Worm (Caenorhabditis elegans) whole organism, L3 larva: ENCODE data around the gene EEED8.2.

Source experiments
- R02D3.7 ChIP-seq: fragments of 150-350 bp; optimal IDR thresholded peaks from 2 replicates; lab custom pipeline; 2014; ENCODE audit warnings: missing biosample characterization, missing genetic modification characterization
- ZK546.5 ChIP-seq: sonication (generic microtip); optimal IDR thresholded peaks from 2 replicates; lab custom pipeline; 2017; ENCODE audit warnings: missing biosample characterization, missing genetic modification characterization
- aly-2 ChIP-seq: fragments of 150-350 bp; optimal IDR thresholded peaks from 2 replicates; lab custom pipeline; 2014; ENCODE audit warnings: missing biosample characterization, missing genetic modification characterization
- ama-1 ChIP-seq: fragments of 150-350 bp; optimal IDR thresholded peaks from 2 replicates; lab custom pipeline; 2018
- ceh-16 ChIP-seq: sonication (generic microtip); optimal IDR thresholded peaks from 2 replicates; lab custom pipeline; 2017; ENCODE audit warnings: missing biosample characterization, missing genetic modification characterization
- ceh-28 ChIP-seq: fragments of 150-350 bp; optimal IDR thresholded peaks from 2 replicates; lab custom pipeline; 2014; ENCODE audit warnings: missing biosample characterization, missing genetic modification reagents, missing genetic modification characterization
- ceh-82 ChIP-seq: fragments of 150-350 bp; optimal IDR thresholded peaks from 2 replicates; lab custom pipeline; 2014; ENCODE audit warnings: missing biosample characterization, missing genetic modification characterization
- ceh-9 ChIP-seq: sonication (generic microtip); optimal IDR thresholded peaks from 2 replicates; lab custom pipeline; 2018; ENCODE audit warnings: missing biosample characterization, missing genetic modification characterization
- daf-12 ChIP-seq: fragments of 150-350 bp; optimal IDR thresholded peaks from 2 replicates; lab custom pipeline; 2014; ENCODE audit warnings: missing biosample characterization, missing genetic modification reagents, missing genetic modification characterization
- egl-5 ChIP-seq: fragments of 150-350 bp; optimal IDR thresholded peaks from 2 replicates; lab custom pipeline; 2017; ENCODE audit warnings: missing biosample characterization, missing genetic modification reagents, missing genetic modification characterization, inconsistent platforms
- elt-2 ChIP-seq: sonication (generic microtip); optimal IDR thresholded peaks from 2 replicates; lab custom pipeline; 2016; ENCODE audit warnings: missing genetic modification reagents, mild to moderate bottlenecking, missing genetic modification characterization, missing compliant biosample characterization
- elt-3 ChIP-seq, 3 experiments: fragments of 150-350 bp in 1 of 3; sonication (generic microtip) in 2 of 3; optimal IDR thresholded peaks; 2 replicates in 2 of 3; 4 replicates in 1 of 3; lab custom pipeline; 2014 to 2017; ENCODE audit warnings: missing biosample characterization in 3 of 3, missing genetic modification characterization in 3 of 3
- eor-1 ChIP-seq, 2 experiments: fragments of 150-350 bp; optimal IDR thresholded peaks; 2 replicates each; lab custom pipeline; 2014 to 2018; ENCODE audit warnings: missing biosample characterization in 2 of 2, missing genetic modification characterization in 2 of 2
- fkh-10 ChIP-seq: sonication (generic microtip); optimal IDR thresholded peaks from 2 replicates; lab custom pipeline; 2017; ENCODE audit warnings: missing biosample characterization, missing genetic modification reagents, missing genetic modification characterization
- fkh-2 ChIP-seq: fragments of 150-350 bp; optimal IDR thresholded peaks from 2 replicates; lab custom pipeline; 2014; ENCODE audit warnings: missing biosample characterization, missing genetic modification reagents, missing genetic modification characterization
- fos-1 ChIP-seq: fragments of 150-350 bp; optimal IDR thresholded peaks from 2 replicates; lab custom pipeline; 2014; ENCODE audit warnings: missing biosample characterization, missing genetic modification characterization
- hmg-11 ChIP-seq: sonication (generic microtip); optimal IDR thresholded peaks from 2 replicates; lab custom pipeline; 2016; ENCODE audit warnings: missing genetic modification characterization, missing compliant biosample characterization
- jun-1 ChIP-seq: fragments of 150-350 bp; optimal IDR thresholded peaks from 2 replicates; lab custom pipeline; 2014; ENCODE audit warnings: missing biosample characterization, missing genetic modification reagents, missing genetic modification characterization
- lin-15B ChIP-seq: fragments of 150-350 bp; optimal IDR thresholded peaks from 2 replicates; lab custom pipeline; 2014; ENCODE audit warnings: missing biosample characterization, missing genetic modification characterization
- lin-39 ChIP-seq: fragments of 150-350 bp; optimal IDR thresholded peaks from 2 replicates; lab custom pipeline; 2018; ENCODE audit warnings: missing biosample characterization, missing genetic modification reagents, missing genetic modification characterization
- lsy-12 ChIP-seq: sonication (generic microtip); optimal IDR thresholded peaks from 2 replicates; lab custom pipeline; 2016; ENCODE audit warnings: mild to moderate bottlenecking, missing genetic modification characterization, missing compliant biosample characterization
- mdl-1 ChIP-seq: fragments of 150-350 bp; optimal IDR thresholded peaks from 2 replicates; lab custom pipeline; 2014; ENCODE audit warnings: missing biosample characterization, missing genetic modification characterization
- mml-1 ChIP-seq: fragments of 150-350 bp; sonication (generic microtip); optimal IDR thresholded peaks from 3 replicates; lab custom pipeline; 2014; ENCODE audit warnings: missing biosample characterization, missing genetic modification characterization
- nfya-1 ChIP-seq: sonication (generic microtip); optimal IDR thresholded peaks from 2 replicates; lab custom pipeline; 2017; ENCODE audit warnings: missing genetic modification characterization, mild to moderate bottlenecking, missing compliant biosample characterization, antibody characterized with exemption, moderate library complexity; ENCODE audit not compliant: insufficient read depth
- nhr-11 ChIP-seq: fragments of 150-350 bp; optimal IDR thresholded peaks from 2 replicates; lab custom pipeline; 2014; ENCODE audit warnings: missing biosample characterization, missing genetic modification characterization
- nhr-12 ChIP-seq: fragments of 150-350 bp; optimal IDR thresholded peaks from 2 replicates; lab custom pipeline; 2014; ENCODE audit warnings: missing biosample characterization, missing genetic modification characterization
- nhr-23 ChIP-seq: fragments of 150-350 bp; optimal IDR thresholded peaks from 2 replicates; lab custom pipeline; 2014; ENCODE audit warnings: missing biosample characterization, missing genetic modification reagents, missing genetic modification characterization
- nhr-237 ChIP-seq: fragments of 150-350 bp; optimal IDR thresholded peaks from 2 replicates; lab custom pipeline; 2014; ENCODE audit warnings: missing biosample characterization, missing genetic modification characterization
- nhr-25 ChIP-seq: sonication (generic microtip); optimal IDR thresholded peaks from 2 replicates; lab custom pipeline; 2017; ENCODE audit warnings: missing biosample characterization, missing genetic modification characterization
- nhr-28 ChIP-seq: fragments of 150-350 bp; optimal IDR thresholded peaks from 2 replicates; lab custom pipeline; 2014; ENCODE audit warnings: missing biosample characterization, missing genetic modification characterization
- nhr-43 ChIP-seq: sonication (generic microtip); optimal IDR thresholded peaks from 2 replicates; lab custom pipeline; 2016; ENCODE audit warnings: mild to moderate bottlenecking, missing genetic modification characterization, missing compliant biosample characterization; ENCODE audit not compliant: poor library complexity, severe bottlenecking
- nhr-67 ChIP-seq: fragments of 150-350 bp; optimal IDR thresholded peaks from 2 replicates; lab custom pipeline; 2014; ENCODE audit warnings: missing biosample characterization, missing genetic modification characterization
- nhr-76 ChIP-seq: fragments of 150-350 bp; sonication (generic microtip); optimal IDR thresholded peaks from 5 replicates; lab custom pipeline; 2014; ENCODE audit warnings: missing biosample characterization, missing genetic modification characterization
- nhr-77 ChIP-seq: fragments of 150-350 bp; optimal IDR thresholded peaks from 2 replicates; lab custom pipeline; 2014; ENCODE audit warnings: missing biosample characterization, missing genetic modification characterization
- pha-4 ChIP-seq: fragments of 150-350 bp; optimal IDR thresholded peaks from 2 replicates; lab custom pipeline; 2014; ENCODE audit warnings: missing biosample characterization, missing genetic modification reagents, missing genetic modification characterization
- pqm-1 ChIP-seq: fragments of 150-350 bp; optimal IDR thresholded peaks from 2 replicates; lab custom pipeline; 2017; ENCODE audit warnings: missing biosample characterization, missing genetic modification characterization, inconsistent platforms
- sea-2 ChIP-seq: fragments of 150-350 bp; sonication (generic microtip); optimal IDR thresholded peaks from 4 replicates; lab custom pipeline; 2014; ENCODE audit warnings: missing biosample characterization, missing genetic modification reagents, missing genetic modification characterization
- skn-1 ChIP-seq: fragments of 150-350 bp; optimal IDR thresholded peaks from 2 replicates; lab custom pipeline; 2014; ENCODE audit warnings: missing biosample characterization, missing genetic modification characterization
- snpc-4 ChIP-seq: fragments of 150-350 bp; optimal IDR thresholded peaks from 2 replicates; lab custom pipeline; 2014; ENCODE audit warnings: missing biosample characterization, missing genetic modification characterization
- tbx-2 ChIP-seq: sonication (generic microtip); optimal IDR thresholded peaks from 2 replicates; lab custom pipeline; 2016; ENCODE audit warnings: mild to moderate bottlenecking, missing genetic modification characterization, missing compliant biosample characterization
- unc-39 ChIP-seq: sonication (generic microtip); optimal IDR thresholded peaks from 4 replicates; lab custom pipeline; 2017; ENCODE audit warnings: missing biosample characterization, missing genetic modification characterization
- unc-62 ChIP-seq: fragments of 150-350 bp; sonication (generic microtip); optimal IDR thresholded peaks from 4 replicates; lab custom pipeline; 2014; ENCODE audit warnings: missing biosample characterization, missing genetic modification reagents, missing genetic modification characterization
- zag-1 ChIP-seq: fragments of 150-350 bp; optimal IDR thresholded peaks from 2 replicates; lab custom pipeline; 2014; ENCODE audit warnings: missing biosample characterization, missing genetic modification characterization
- ztf-11 ChIP-seq: fragments of 150-350 bp; optimal IDR thresholded peaks from 2 replicates; lab custom pipeline; 2014; ENCODE audit warnings: missing biosample characterization, missing genetic modification characterization
- ztf-4 ChIP-seq: fragments of 150-350 bp; optimal IDR thresholded peaks from 2 replicates; lab custom pipeline; 2014; ENCODE audit warnings: missing biosample characterization, missing genetic modification characterization

Gene EEED8.2

DNA sequence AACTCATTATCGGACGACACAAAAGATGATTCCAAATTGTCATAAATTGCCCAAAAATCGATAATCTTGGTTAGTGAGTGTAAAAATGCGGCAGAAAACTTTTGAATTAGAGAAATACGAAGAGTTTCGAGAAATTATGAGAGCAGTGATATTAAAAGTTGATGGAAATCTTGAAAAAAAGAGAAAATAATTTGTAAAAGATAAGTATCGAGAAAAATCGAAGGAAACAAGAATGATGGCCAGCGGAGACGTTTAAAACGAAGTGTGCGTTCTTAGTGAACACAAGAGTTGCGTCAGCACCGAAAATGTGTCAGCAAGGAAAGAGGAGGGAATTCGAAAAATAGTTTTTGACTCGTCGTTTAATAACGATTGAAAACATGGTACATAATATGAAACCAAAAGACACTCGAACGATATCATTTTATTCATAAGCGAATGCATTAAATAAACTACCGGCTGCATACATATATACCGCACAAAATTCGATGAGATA, 26.6 kb upstream of the EEED8.2 start, which contains the start of gene ndx-6:
TSS of gene ndx-6 (minus strand) at position 51 of the 493 bp plus-strand sequence.
- TF ChIP-seq fos-1 (no peak), mdl-1 (no peak), jun-1 (peak; percentile 71), egl-5 (tag; lab: Kevin White, UChicago) (peak; percentile 64), nhr-76 (tag; lab: Kevin White, UChicago) (no peak), tbx-2 (tag; lab: Kevin White, UChicago) (peak; percentile 66), lin-39 (peak; percentile 79), lin-15B (tag; lab: Kevin White, UChicago) (peak; percentile 75), nhr-23 (tag; lab: Kevin White, UChicago) (peak; percentile 92), nhr-237 (tag; lab: Kevin White, UChicago) (no peak), elt-3 (tag; optimal IDR thresholded peaks at IDR 0.05; lab: Kevin White, UChicago) (no peak), ceh-16 (tag; lab: Kevin White, UChicago) (no peak), ama-1 (peak; percentile 73), R02D3.7 (tag; lab: Kevin White, UChicago) (peak; percentile 61), ceh-9 (tag; lab: Kevin White, UChicago) (no peak), nhr-67 (tag; lab: Kevin White, UChicago) (no peak), nhr-43 (tag; lab: Kevin White, UChicago) (peak; percentile 86), ceh-82 (peak; percentile 11), nhr-25 (peak; percentile 92), pha-4 (tag; lab: Kevin White, UChicago) (peak; percentile 90), nhr-77 (tag; lab: Kevin White, UChicago) (no peak), nfya-1 (tag; lab: Kevin White, UChicago) (peak; percentile 82), unc-62 (GFP tag; lab: Kevin White, UChicago) (no peak), nhr-11 (tag; lab: Kevin White, UChicago) (no peak), pqm-1 (tag; lab: Kevin White, UChicago) (peak; percentile 29), ceh-28 (tag; lab: Kevin White, UChicago) (peak; percentile 55), zag-1 (no peak), eor-1 (tag; optimal IDR thresholded peaks at IDR 0.05; lab: Kevin White, UChicago) (no peak), skn-1 (tag; lab: Kevin White, UChicago) (peak; percentile 57), fkh-2 (tag; lab: Kevin White, UChicago) (no peak), hmg-11 (peak; percentile 51), nhr-28 (tag; lab: Kevin White, UChicago) (no peak), ZK546.5 (tag; lab: Kevin White, UChicago) (no peak), aly-2 (tag; lab: Kevin White, UChicago) (peak; percentile 5), snpc-4 (peak; percentile 75), elt-2 (tag; lab: Kevin White, UChicago) (peak; percentile 79), lsy-12 (tag; lab: Kevin White, UChicago) (peak; percentile 26), unc-39 (tag; lab: Kevin White, UChicago) (no peak), ztf-4 (tag; lab: Kevin White, UChicago) (peak; percentile 58), fkh-10 (GFP tag; lab: Kevin White, UChicago) (no peak), mml-1 (tag; lab: Kevin White, UChicago) (no peak), ztf-11 (tag; lab: Kevin White, UChicago) (no peak)

DNA sequence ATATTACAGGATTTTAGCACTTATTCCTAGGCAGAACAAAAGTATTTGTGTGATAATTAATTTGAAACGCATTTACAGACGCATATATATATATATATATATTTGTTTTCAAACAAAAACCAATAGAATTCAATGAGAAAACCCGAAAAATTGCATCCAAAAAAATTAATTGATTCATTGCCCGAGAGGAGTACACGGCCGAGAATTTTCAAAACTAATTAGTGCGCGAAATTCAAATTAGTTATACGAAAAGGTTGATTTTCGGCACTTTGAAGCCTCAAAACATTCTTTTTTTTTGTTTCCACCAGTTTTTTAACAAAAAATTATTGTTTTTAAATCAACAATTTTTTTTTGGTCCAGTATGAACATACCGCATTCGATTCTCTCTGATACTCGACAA, 25.1 kb upstream of the EEED8.2 start:
- TF ChIP-seq nfya-1 (tag; lab: Kevin White, UChicago) = no peak
- no peak for TF ChIP-seq aly-2 (tag; lab: Kevin White, UChicago)

DNA sequence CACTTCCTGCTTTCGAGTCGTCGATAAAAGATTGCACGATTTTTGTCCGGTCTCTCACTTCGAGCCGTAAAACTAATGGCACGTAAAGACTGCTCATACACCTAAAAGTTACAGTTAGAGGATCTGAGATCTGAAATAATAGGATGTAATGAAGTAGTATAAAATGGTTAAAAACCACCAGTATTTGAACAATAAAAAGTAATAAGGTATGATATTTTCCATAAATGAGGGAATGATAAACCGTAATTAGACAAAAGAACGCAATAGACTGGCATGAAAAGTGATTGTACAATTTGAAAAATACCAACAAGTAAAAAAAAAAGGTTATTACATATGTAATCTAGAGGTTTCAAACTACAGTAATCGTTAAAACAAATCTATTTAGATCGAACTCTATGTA, 23.4 kb upstream of the EEED8.2 start, which contains the start of gene brap-2:
TSS of gene brap-2 (minus strand) at position 101 of the 400 bp plus-strand sequence.
- TF ChIP-seq nhr-12 (tag; lab: Kevin White, UChicago) (no peak), nhr-77 (tag; lab: Kevin White, UChicago) (no peak), pha-4 (tag; lab: Kevin White, UChicago) (no peak), unc-62 (GFP tag; lab: Kevin White, UChicago) (no peak), ztf-4 (tag; lab: Kevin White, UChicago) (no peak), sea-2 (GFP tag; lab: Kevin White, UChicago) (no peak), nhr-76 (tag; lab: Kevin White, UChicago) (no peak), daf-12 (no peak)
